Worm (Caenorhabditis elegans): Measurements from ENCODE around the gene W06D11.1.

DNA sequence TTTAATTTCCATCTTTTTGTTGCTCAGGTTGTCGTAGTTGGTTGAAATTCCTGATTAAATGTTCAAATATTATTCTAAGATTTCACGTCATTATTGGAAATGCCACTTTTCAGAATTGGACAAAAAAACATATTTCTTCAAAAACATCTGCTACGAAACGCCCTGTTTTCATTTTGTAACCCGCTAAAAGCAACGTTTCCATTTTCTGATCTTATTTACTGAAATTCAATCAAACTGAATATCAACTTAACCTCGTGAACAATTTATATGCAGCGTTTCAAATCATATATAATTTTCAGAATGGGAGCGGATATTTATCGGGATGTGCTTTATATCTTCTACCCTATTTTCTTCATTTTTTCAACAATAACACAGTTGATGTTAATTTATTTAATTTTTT is 29.1 kb downstream of the W06D11.1 start, which contains the start of gene srd-40:
- TF ChIP-seq ceh-2 (tag; optimal IDR thresholded peaks at IDR 0.05): no peak
- TF ChIP-seq ama-1 (optimal IDR thresholded peaks at IDR 0.05): no peak
- no peak for TF ChIP-seq ahr-1 (tag; optimal IDR thresholded peaks at IDR 0.05)
- TF ChIP-seq pros-1 (tag; optimal IDR thresholded peaks at IDR 0.05): no peak
- no peak for TF ChIP-seq hlh-6 (tag; optimal IDR thresholded peaks at IDR 0.05)
- TF ChIP-seq pha-4 (tag; optimal IDR thresholded peaks at IDR 0.05): no peak
- TF ChIP-seq sox-4 (tag; optimal IDR thresholded peaks at IDR 0.05): no peak
